Worm (Caenorhabditis elegans) whole organism, young adult: Measurements from ENCODE around the gene cyn-13.
"Not testable (repeated sequence)": the region's sequence is repeated elsewhere in the genome, so short reads cannot be mapped to it uniquely, and the experiment has no call there.

Experiments
- D2030.7 ChIP-seq: fragments of 200-800 bp; sonication (Bioruptor generic); IDR thresholded peaks from 2 replicates; pipeline ENCODE4 v1.3.6; 2022; ENCODE audit warnings: missing genetic modification reagents, missing genetic modification characterization, missing compliant biosample characterization
- F33H1.4 ChIP-seq: fragments of 200-800 bp; sonication (Bioruptor generic); IDR thresholded peaks from 2 replicates; pipeline ENCODE4 v1.3.6; 2022; ENCODE audit warnings: missing genetic modification reagents, missing genetic modification characterization, missing compliant biosample characterization
- F49E8.2 ChIP-seq: sonication (generic microtip); optimal IDR thresholded peaks from 3 replicates; lab custom pipeline; 2017; ENCODE audit warnings: missing genetic modification characterization, mild to moderate bottlenecking, missing compliant biosample characterization, antibody characterized with exemption, moderate library complexity; ENCODE audit not compliant: insufficient read depth
- T07F8.4 ChIP-seq: sonication (generic microtip); optimal IDR thresholded peaks from 2 replicates; lab custom pipeline; 2016; ENCODE audit warnings: mild to moderate bottlenecking, missing genetic modification characterization, moderate library complexity, missing compliant biosample characterization
- Y53F4B.3 ChIP-seq: fragments of 200-800 bp; sonication (Bioruptor generic); IDR thresholded peaks from 2 replicates; pipeline ENCODE4 v1.3.6; 2022; ENCODE audit warnings: missing genetic modification reagents, missing genetic modification characterization, missing compliant biosample characterization
- Y56A3A.18 ChIP-seq: fragments of 200-800 bp; sonication (Bioruptor generic); IDR thresholded peaks from 2 replicates; pipeline ENCODE4 v1.3.6; 2022; ENCODE audit warnings: missing genetic modification reagents, missing genetic modification characterization, missing compliant biosample characterization
- ama-1 ChIP-seq, 3 experiments: fragments of 150-350 bp in 1 of 3; sonication (generic microtip) in 2 of 3; optimal IDR thresholded peaks; 2 replicates each; lab custom pipeline; 2014 to 2018; ENCODE audit warnings: missing biosample characterization in 2 of 3, missing genetic modification characterization in 2 of 3, missing genetic modification reagents in 2 of 3
- atf-7 ChIP-seq: sonication (generic microtip); optimal IDR thresholded peaks from 2 replicates; lab custom pipeline; 2017; ENCODE audit warnings: mild to moderate bottlenecking, missing genetic modification characterization, missing compliant biosample characterization
- athp-1 ChIP-seq: sonication (generic microtip); optimal IDR thresholded peaks from 2 replicates; lab custom pipeline; 2017; ENCODE audit warnings: mild to moderate bottlenecking, missing genetic modification characterization, missing compliant biosample characterization
- attf-5 ChIP-seq: fragments of 200-800 bp; sonication (Bioruptor generic); optimal IDR thresholded peaks from 2 replicates; lab custom pipeline; 2018; ENCODE audit warnings: mild to moderate bottlenecking, missing genetic modification characterization, missing compliant biosample characterization
- attf-6 ChIP-seq: fragments of 200-800 bp; sonication (Bioruptor generic); IDR thresholded peaks from 2 replicates; pipeline ENCODE4 v1.3.6; 2022; ENCODE audit warnings: missing genetic modification reagents, missing genetic modification characterization, missing compliant biosample characterization
- cebp-1 ChIP-seq, 2 experiments: fragments of 200-800 bp in 1 of 2; sonication (Bioruptor generic) in 1 of 2; sonication (generic microtip) in 1 of 2; IDR thresholded peaks in 1 of 2; optimal IDR thresholded peaks in 1 of 2; 2 replicates each; pipeline versions ENCODE4 v1.3.6 to Lab custom; 2017 to 2022; ENCODE audit warnings: missing compliant biosample characterization in 2 of 2, missing genetic modification characterization in 2 of 2, mild to moderate bottlenecking in 1 of 2, missing genetic modification reagents in 1 of 2, moderate library complexity in 1 of 2
- ceh-79 ChIP-seq: sonication (generic microtip); optimal IDR thresholded peaks from 2 replicates; lab custom pipeline; 2017; ENCODE audit warnings: mild to moderate bottlenecking, missing genetic modification characterization, missing compliant biosample characterization
- efl-1 ChIP-seq: fragments of 150-350 bp; optimal IDR thresholded peaks from 2 replicates; lab custom pipeline; 2014; ENCODE audit warnings: missing biosample characterization, missing genetic modification reagents, missing genetic modification characterization
- egl-18 ChIP-seq: fragments of 200-800 bp; sonication (Bioruptor generic); IDR thresholded peaks from 2 replicates; pipeline ENCODE4 v1.3.6; 2022; ENCODE audit warnings: missing genetic modification reagents, missing genetic modification characterization, missing compliant biosample characterization
- ekl-4 ChIP-seq: fragments of 200-800 bp; sonication (Bioruptor generic); IDR thresholded peaks from 2 replicates; pipeline ENCODE4 v1.3.6; 2022; ENCODE audit warnings: missing genetic modification reagents, missing genetic modification characterization, missing compliant biosample characterization
- fkh-3 ChIP-seq: sonication (generic microtip); optimal IDR thresholded peaks from 2 replicates; lab custom pipeline; 2016; ENCODE audit warnings: mild to moderate bottlenecking, missing genetic modification characterization, missing compliant biosample characterization
- him-1 ChIP-seq: sonication (generic microtip); optimal IDR thresholded peaks from 2 replicates; lab custom pipeline; 2016; ENCODE audit warnings: missing genotype, missing genetic modification reagents, missing genetic modification characterization, missing compliant biosample characterization
- hmg-1.2 ChIP-seq: fragments of 200-800 bp; sonication (Bioruptor generic); IDR thresholded peaks from 2 replicates; pipeline ENCODE4 v1.3.6; 2022; ENCODE audit warnings: missing genetic modification reagents, missing genetic modification characterization, missing compliant biosample characterization
- hmg-20 ChIP-seq: fragments of 200-800 bp; sonication (Bioruptor generic); IDR thresholded peaks from 2 replicates; pipeline ENCODE4 v1.3.6; 2022; ENCODE audit warnings: missing genetic modification reagents, missing genetic modification characterization, missing compliant biosample characterization
- hrde-1 ChIP-seq: sonication (generic microtip); optimal IDR thresholded peaks from 2 replicates; lab custom pipeline; 2016; ENCODE audit warnings: missing genetic modification characterization, mild to moderate bottlenecking, missing compliant biosample characterization, moderate library complexity, missing genotype, missing genetic modification reagents, borderline replicate concordance
- hsf-1 ChIP-seq: fragments of 200-800 bp; sonication (Bioruptor generic); IDR thresholded peaks from 2 replicates; pipeline ENCODE4 v1.3.6; 2022; ENCODE audit warnings: missing genetic modification reagents, missing genetic modification characterization, missing compliant biosample characterization
- lin-40 ChIP-seq: sonication (generic microtip); optimal IDR thresholded peaks from 2 replicates; lab custom pipeline; 2016; ENCODE audit warnings: missing genetic modification characterization, mild to moderate bottlenecking, missing compliant biosample characterization, missing genotype, missing genetic modification reagents
- lsl-1 ChIP-seq: fragments of 200-800 bp; sonication (Bioruptor generic); optimal IDR thresholded peaks from 2 replicates; lab custom pipeline; 2018; ENCODE audit warnings: mild to moderate bottlenecking, missing genetic modification characterization, moderate library complexity, missing compliant biosample characterization
- madf-6 ChIP-seq: fragments of 200-800 bp; sonication (Bioruptor generic); IDR thresholded peaks from 2 replicates; pipeline ENCODE4 v1.3.6; 2022; ENCODE audit warnings: missing genetic modification reagents, missing genetic modification characterization, missing compliant biosample characterization
- madf-8 ChIP-seq: fragments of 200-800 bp; sonication (Bioruptor generic); conservative IDR thresholded peaks from 2 replicates; pipeline ENCODE4 v1.3.6; 2022; ENCODE audit warnings: missing genetic modification reagents, missing genetic modification characterization, missing compliant biosample characterization
- mcd-1 ChIP-seq: fragments of 200-800 bp; sonication (Bioruptor generic); IDR thresholded peaks from 2 replicates; pipeline ENCODE4 v1.3.6; 2022; ENCODE audit warnings: missing genetic modification reagents, missing genetic modification characterization, missing compliant biosample characterization
- nfya-1 ChIP-seq: sonication (generic microtip); optimal IDR thresholded peaks from 2 replicates; lab custom pipeline; 2017; ENCODE audit warnings: antibody characterized with exemption, missing compliant biosample characterization, missing genetic modification characterization, borderline replicate concordance; ENCODE audit not compliant: insufficient read depth
- pha-4 ChIP-seq: fragments of 150-350 bp; sonication (generic microtip); optimal IDR thresholded peaks from 2 replicates; lab custom pipeline; 2014; ENCODE audit warnings: missing biosample characterization, missing genetic modification reagents, missing genetic modification characterization
- repo-1 ChIP-seq: sonication (generic microtip); optimal IDR thresholded peaks from 2 replicates; lab custom pipeline; 2017; ENCODE audit warnings: mild to moderate bottlenecking, missing genetic modification characterization, missing compliant biosample characterization
- rpc-1 ChIP-seq, 2 experiments: fragments of 150-350 bp in 1 of 2; sonication (generic microtip) in 1 of 2; optimal IDR thresholded peaks; 2 replicates each; lab custom pipeline; 2014 to 2018; ENCODE audit warnings: missing biosample characterization in 1 of 2, missing genetic modification characterization in 1 of 2, missing genetic modification reagents in 1 of 2, missing genotype in 1 of 2
- snpc-4 ChIP-seq, 5 experiments: fragments of 150-350 bp in 1 of 5; sonication (generic microtip) in 4 of 5; optimal IDR thresholded peaks; 2 replicates each; lab custom pipeline; 2014 to 2018; ENCODE audit warnings: missing genetic modification characterization in 5 of 5, missing biosample characterization in 3 of 5, antibody characterized with exemption in 2 of 5, mild to moderate bottlenecking in 2 of 5, missing compliant biosample characterization in 2 of 5, missing genotype in 2 of 5, moderate library complexity in 2 of 5, missing genetic modification reagents in 1 of 5
- somi-1 ChIP-seq: fragments of 200-800 bp; sonication (Bioruptor generic); optimal IDR thresholded peaks from 2 replicates; lab custom pipeline; 2018; ENCODE audit warnings: mild to moderate bottlenecking, missing genetic modification characterization, missing compliant biosample characterization
- sptf-2 ChIP-seq: fragments of 200-800 bp; sonication (Bioruptor generic); optimal IDR thresholded peaks from 2 replicates; lab custom pipeline; 2018; ENCODE audit warnings: mild to moderate bottlenecking, missing genetic modification characterization, missing compliant biosample characterization
- ztf-28 ChIP-seq: fragments of 200-800 bp; sonication (Bioruptor generic); IDR thresholded peaks from 2 replicates; pipeline ENCODE4 v1.3.6; 2022; ENCODE audit warnings: missing genetic modification reagents, missing genetic modification characterization, missing compliant biosample characterization

Gene cyn-13

DNA sequence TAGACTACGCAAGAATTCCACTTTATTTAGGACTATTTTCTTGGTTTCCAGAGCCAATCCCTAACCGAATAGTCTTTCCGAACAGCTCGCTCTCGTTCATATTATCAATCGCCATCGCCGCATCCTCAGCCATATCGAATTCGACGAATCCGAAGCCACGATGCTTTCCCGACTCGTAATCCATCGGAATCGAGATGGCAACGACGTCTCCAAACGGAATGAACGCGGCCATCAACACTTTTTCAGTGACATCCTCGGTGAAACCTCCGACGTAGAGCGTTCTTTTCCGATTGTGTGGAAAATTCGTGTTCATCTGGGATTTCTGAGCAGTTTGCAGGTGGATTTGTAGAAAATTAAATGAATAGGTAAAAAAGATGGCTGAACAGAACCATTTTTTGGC, at the start of gene cyn-13:
cyn-13 (minus strand) TSS at position 313 of the 400 bp plus-strand sequence.
- TF ChIP-seq hrde-1 (tag; lab: Kevin White, UChicago) = peak; percentile 54
- TF ChIP-seq lsl-1 (GFP tag; lab: Kevin White, UChicago) = no peak
- peak; percentile 25; the same call in 1 of the 2 replicates for TF ChIP-seq madf-6
- peak; percentile 41 for TF ChIP-seq F49E8.2 (tag; lab: Kevin White, UChicago)
- TF ChIP-seq mcd-1 = 0 out of 2 replicates have a peak, but pooled peaks have one; percentile 20
- no peak for TF ChIP-seq T07F8.4
- TF ChIP-seq cebp-1 (GFP tag; IDR thresholded peaks at IDR 0.05; lab: Robert Waterston, UW) = no peak
- peak; percentile 16 for TF ChIP-seq cebp-1 (tag; optimal IDR thresholded peaks at IDR 0.05; lab: Kevin White, UChicago)
- TF ChIP-seq fkh-3 (tag; lab: Kevin White, UChicago) = peak; percentile 4
- TF ChIP-seq egl-18 (GFP tag; lab: Robert Waterston, UW) = no peak
- no peak for TF ChIP-seq snpc-4 (GFP tag; optimal IDR thresholded peaks at IDR 0.05; lab: Kevin White, UChicago)
- TF ChIP-seq snpc-4 (tag; optimal IDR thresholded peaks at IDR 0.05; lab: Kevin White, UChicago) = peak in 1 of 4 experiments; percentile 71
- peak; percentile 60 for TF ChIP-seq attf-6 (GFP tag; lab: Robert Waterston, UW)
- 0 out of 2 replicates have a peak, but pooled peaks have one; percentile 16 for TF ChIP-seq Y56A3A.18
- peak; percentile 48; the same call in 1 of the 2 replicates for TF ChIP-seq ekl-4 (GFP tag; lab: Robert Waterston, UW)

- not testable (repeated sequence) for TF ChIP-seq him-1 (tag; lab: Kevin White, UChicago); attf-5 (GFP tag; lab: Kevin White, UChicago); atf-7 (tag; lab: Kevin White, UChicago)
Measured at ce11 chrIV:17165734-17166133, 49.3 kb upstream of the cyn-13 start, which contains the start of gene skr-8. Gene skr-8 (minus strand): TSS chrIV:17165834.

ce11 chrIV:17163273-17163672, 46.8 kb upstream of the cyn-13 start, which contains the start of gene skr-9:
Gene skr-9 (plus strand): TSS chrIV:17163573.
- not testable (repeated sequence) for TF ChIP-seq fkh-3 (tag; lab: Kevin White, UChicago); hmg-1.2 (GFP tag; lab: Robert Waterston, UW); repo-1 (tag; lab: Kevin White, UChicago)

- TF ChIP-seq egl-18 (GFP tag; lab: Robert Waterston, UW) = no peak
Measured at ce11 chrIV:17162515-17162914, 46.1 kb upstream of the cyn-13 start, which contains the start of gene skr-13. Gene skr-13 (minus strand): TSS chrIV:17162615.

- peak; percentile 98 for TF ChIP-seq hsf-1 (GFP tag; lab: Robert Waterston, UW)
- peak; percentile 66 for TF ChIP-seq ekl-4 (GFP tag; lab: Robert Waterston, UW)
- TF ChIP-seq D2030.7 (GFP tag; lab: Robert Waterston, UW) = 0 out of 2 replicates have a peak, but pooled peaks have one; percentile 15
- not testable (repeated sequence) for TF ChIP-seq snpc-4 (GFP tag; optimal IDR thresholded peaks at IDR 0.05; lab: Kevin White, UChicago); rpc-1 (tag; optimal IDR thresholded peaks at IDR 0.05; lab: Kevin White, UChicago)
- peak in 1 of 4 experiments; percentile 3 for TF ChIP-seq snpc-4 (tag; optimal IDR thresholded peaks at IDR 0.05; lab: Kevin White, UChicago)
- peak; percentile 11 for TF ChIP-seq rpc-1 (optimal IDR thresholded peaks at IDR 0.05; lab: Kevin White, UChicago)
- TF ChIP-seq Y53F4B.3 = 0 out of 2 replicates have a peak, but pooled peaks have one; percentile 20
- TF ChIP-seq, all 124 proteins: peak for 6; not testable (repeated sequence) for 118
Measured at ce11 chrIV:17155625-17156024, 39.2 kb upstream of the cyn-13 start.

- TF ChIP-seq hmg-20 (GFP tag; lab: Robert Waterston, UW) (no peak), lin-40 (tag; lab: Kevin White, UChicago) (no peak), ama-1 (optimal IDR thresholded peaks at IDR 0.05; lab: Kevin White, UChicago) (no peak), ama-1 (GFP tag; optimal IDR thresholded peaks at IDR 0.05; lab: Kevin White, UChicago) (no peak), somi-1 (no peak), efl-1 (no peak), hmg-1.2 (GFP tag; lab: Robert Waterston, UW) (no peak), athp-1 (no peak), sptf-2 (GFP tag; lab: Kevin White, UChicago) (no peak), ztf-28 (GFP tag; lab: Robert Waterston, UW) (no peak), F33H1.4 (no peak), nfya-1 (no peak), ceh-79 (tag; lab: Kevin White, UChicago) (no peak), madf-8 (no peak), hsf-1 (GFP tag; lab: Robert Waterston, UW) (no peak), pha-4 (tag; lab: Kevin White, UChicago) (no peak)
Measured at ce11 chrIV:17153002-17153401, 36.5 kb upstream of the cyn-13 start.
